In the genomic region with DNA sequence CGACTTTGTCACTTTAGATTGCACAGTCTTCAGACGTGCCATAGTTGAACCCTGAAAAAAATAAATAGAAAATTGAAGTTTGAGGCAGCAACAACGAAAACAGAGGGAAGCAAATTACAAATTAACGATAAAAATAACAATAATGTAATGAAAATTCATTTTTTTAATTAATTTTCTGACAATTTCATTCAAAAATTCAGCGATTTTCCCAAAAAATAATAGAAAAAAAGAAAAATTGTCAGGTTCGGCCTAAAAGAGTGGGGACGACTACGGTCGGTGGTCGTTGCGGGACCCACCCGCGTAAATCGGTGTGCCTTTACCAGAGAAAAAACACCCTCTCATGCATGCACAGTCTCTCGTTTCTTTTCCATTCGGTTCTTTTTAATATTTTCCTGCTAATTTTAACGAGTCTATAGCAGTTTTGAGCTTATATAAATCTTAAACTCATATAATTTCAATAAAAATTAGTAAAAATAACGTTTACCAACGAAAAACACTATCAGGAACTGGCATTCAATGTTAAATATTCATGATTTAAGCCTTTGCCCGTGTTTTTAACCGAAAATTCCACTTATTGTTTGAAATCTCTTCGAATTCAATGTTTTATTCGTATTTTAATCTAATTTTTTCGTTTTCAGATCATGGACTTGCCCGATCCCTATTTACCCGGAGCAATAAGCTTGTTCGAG, we compare ENCODE assay signal across 2 worm cellular contexts.
TF ChIP-seq lines count a peak whose summit lies in the region.

A gene (minus strand): TSS at position 51 of the 689 bp plus-strand sequence.
A gene (plus strand): TSS at position 639 of the 689 bp plus-strand sequence.

TF ChIP-seq in whole organism, L2 larva, 48 proteins besides CTCF, POLR2A, EP300 and RAD21 (continued from another document):
- TF ChIP-seq gmeb-1 (tag; optimal IDR thresholded peaks at IDR 0.05; lab: Kevin White, UChicago) = peak; percentile 71

TF ChIP-seq in whole organism, L4 larva, 104 proteins besides CTCF, POLR2A, EP300 and RAD21 (continued from another document):
- TF ChIP-seq dve-1 (tag; optimal IDR thresholded peaks at IDR 0.05; lab: Kevin White, UChicago; ENCODE audit: insufficient read depth) (peak; percentile 49), hlh-30 (tag; optimal IDR thresholded peaks at IDR 0.05; lab: Kevin White, UChicago; ENCODE audit: insufficient read depth) (peak; percentile 58), lin-39 (tag; optimal IDR thresholded peaks at IDR 0.05; lab: Kevin White, UChicago) (no peak), rbr-2 (tag; optimal IDR thresholded peaks at IDR 0.05; lab: Kevin White, UChicago) (peak; percentile 43), hmg-1.1 (GFP tag; IDR thresholded peaks at IDR 0.05; lab: Robert Waterston, UW) (peak; percentile 60; the same call in 1 of the 2 replicates), lin-15B (tag; optimal IDR thresholded peaks at IDR 0.05; lab: Kevin White, UChicago) (no peak), unc-130 (GFP tag; optimal IDR thresholded peaks at IDR 0.05; lab: Kevin White, UChicago) (peak; percentile 45), madf-5 (GFP tag; IDR thresholded peaks at IDR 0.05; lab: Robert Waterston, UW) (no peak), nhr-28 (tag; optimal IDR thresholded peaks at IDR 0.05; lab: Kevin White, UChicago) (peak; percentile 5), madf-9 (GFP tag; conservative IDR thresholded peaks at IDR 0.05; lab: Robert Waterston, UW) (no peak), snpc-4 (tag; optimal IDR thresholded peaks at IDR 0.05; lab: Kevin White, UChicago) (no peak), nhr-42 (GFP tag; IDR thresholded peaks at IDR 0.05; lab: Robert Waterston, UW) (no peak), nhr-6 (tag; optimal IDR thresholded peaks at IDR 0.05; lab: Kevin White, UChicago) (peak; percentile 23), hlh-11 (tag; optimal IDR thresholded peaks at IDR 0.05; lab: Kevin White, UChicago) (peak; percentile 57), ceh-62 (tag; optimal IDR thresholded peaks at IDR 0.05; lab: Kevin White, UChicago) (no peak), ceh-32 (tag; optimal IDR thresholded peaks at IDR 0.05; lab: Kevin White, UChicago; ENCODE audit: poor library complexity) (no peak), lin-29 (GFP tag; IDR thresholded peaks at IDR 0.05; lab: Robert Waterston, UW) (no peak)
